Worm (Caenorhabditis elegans): ENCODE measurements around the gene srg-15.
A peak's percentile ranks its signal among the peaks of the same experiment; 100 is the strongest.

The srg-15 gene

DNA sequence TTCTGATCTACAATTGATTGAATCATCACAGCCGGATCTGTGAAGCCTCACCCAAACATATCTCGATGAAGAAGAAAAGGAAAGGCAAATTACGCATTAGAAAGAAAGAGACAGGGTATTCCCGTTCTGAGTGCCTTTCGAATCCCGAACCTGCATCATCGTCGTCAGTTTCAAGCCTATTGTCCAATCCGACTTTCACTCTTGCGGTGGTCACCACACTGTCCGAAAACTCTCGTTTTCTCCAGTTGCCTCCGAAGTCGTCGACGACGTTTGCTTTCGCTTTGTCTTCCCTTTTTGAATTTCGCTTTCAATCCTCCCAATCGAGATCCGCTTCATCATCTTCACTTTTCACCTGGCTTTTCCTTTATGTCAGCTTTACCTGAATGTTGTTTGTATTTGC lies 38.9 kb upstream of the srg-15 start:
- no peak for TF ChIP-seq Y55F3AM.14 (GFP tag; optimal IDR thresholded peaks at IDR 0.05)
- no peak for TF ChIP-seq nhr-12 (tag; optimal IDR thresholded peaks at IDR 0.05)
- TF ChIP-seq blmp-1 (tag; optimal IDR thresholded peaks at IDR 0.05; ENCODE audit: insufficient read depth), result peak; percentile 98

DNA sequence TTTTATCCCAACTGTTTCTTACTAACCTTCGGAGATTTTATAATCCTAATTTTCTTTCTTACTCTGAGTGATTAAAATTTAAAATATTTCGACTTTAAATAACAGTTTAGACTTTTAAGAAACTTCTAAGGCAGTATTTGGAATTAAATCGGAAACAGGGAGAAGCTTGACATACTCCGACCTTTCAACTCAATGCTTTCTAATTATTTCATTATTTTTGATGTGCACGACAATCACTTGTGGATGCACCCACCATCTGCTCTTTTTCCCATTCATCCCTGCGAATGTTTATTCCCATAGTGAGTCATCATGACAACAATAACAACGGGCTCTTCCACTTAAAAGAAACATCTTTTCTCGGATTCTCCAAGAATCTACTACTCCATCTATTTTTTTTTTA lies 38.4 kb upstream of the srg-15 start:
- TF ChIP-seq nhr-12 (tag; optimal IDR thresholded peaks at IDR 0.05) (no peak), lin-39 (tag; optimal IDR thresholded peaks at IDR 0.05) (no peak), crh-2 (tag; optimal IDR thresholded peaks at IDR 0.05) (no peak), mab-5 (tag; optimal IDR thresholded peaks at IDR 0.05) (no peak), unc-62 (GFP tag; optimal IDR thresholded peaks at IDR 0.05) (no peak), sma-3 (GFP tag; optimal IDR thresholded peaks at IDR 0.05) (no peak), ZK546.5 (tag; optimal IDR thresholded peaks at IDR 0.05) (no peak), fos-1 (tag; optimal IDR thresholded peaks at IDR 0.05) (no peak), nhr-21 (tag; optimal IDR thresholded peaks at IDR 0.05) (no peak), unc-39 (tag; optimal IDR thresholded peaks at IDR 0.05) (no peak), Y55F3AM.14 (GFP tag; optimal IDR thresholded peaks at IDR 0.05) (no peak), ztf-4 (tag; optimal IDR thresholded peaks at IDR 0.05) (no peak), ztf-11 (tag; optimal IDR thresholded peaks at IDR 0.05) (no peak), ztf-1 (GFP tag; conservative IDR thresholded peaks at IDR 0.05) (no peak), lin-13 (GFP tag; optimal IDR thresholded peaks at IDR 0.05) (no peak), aly-2 (tag; optimal IDR thresholded peaks at IDR 0.05) (no peak), R02D3.7 (tag; optimal IDR thresholded peaks at IDR 0.05) (no peak), zag-1 (tag; optimal IDR thresholded peaks at IDR 0.05) (no peak), mdl-1 (tag; optimal IDR thresholded peaks at IDR 0.05) (no peak)

DNA sequence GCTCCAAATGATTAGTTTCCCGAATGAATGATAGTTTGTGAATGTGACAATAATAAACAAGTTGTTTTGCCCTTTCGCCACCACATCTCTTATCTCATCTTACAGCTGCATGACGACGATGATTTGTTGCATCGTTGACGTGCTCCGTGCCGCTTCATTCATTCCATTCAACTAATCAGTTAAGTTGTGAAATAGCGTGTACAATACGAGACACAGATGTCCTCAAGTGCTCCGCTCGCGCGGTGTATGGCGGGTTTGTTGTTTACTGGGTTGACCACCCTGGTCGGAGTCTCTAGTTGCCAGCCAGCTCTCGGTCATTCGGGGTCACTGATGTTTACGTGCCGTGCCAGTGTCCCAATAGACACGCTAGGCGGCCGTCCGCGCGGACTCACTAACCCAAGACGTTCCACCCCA lies 37.7 kb upstream of the srg-15 start:
- TF ChIP-seq nhr-129 (tag; optimal IDR thresholded peaks at IDR 0.05), result no peak
- TF ChIP-seq lin-39 (tag; optimal IDR thresholded peaks at IDR 0.05), result no peak

DNA sequence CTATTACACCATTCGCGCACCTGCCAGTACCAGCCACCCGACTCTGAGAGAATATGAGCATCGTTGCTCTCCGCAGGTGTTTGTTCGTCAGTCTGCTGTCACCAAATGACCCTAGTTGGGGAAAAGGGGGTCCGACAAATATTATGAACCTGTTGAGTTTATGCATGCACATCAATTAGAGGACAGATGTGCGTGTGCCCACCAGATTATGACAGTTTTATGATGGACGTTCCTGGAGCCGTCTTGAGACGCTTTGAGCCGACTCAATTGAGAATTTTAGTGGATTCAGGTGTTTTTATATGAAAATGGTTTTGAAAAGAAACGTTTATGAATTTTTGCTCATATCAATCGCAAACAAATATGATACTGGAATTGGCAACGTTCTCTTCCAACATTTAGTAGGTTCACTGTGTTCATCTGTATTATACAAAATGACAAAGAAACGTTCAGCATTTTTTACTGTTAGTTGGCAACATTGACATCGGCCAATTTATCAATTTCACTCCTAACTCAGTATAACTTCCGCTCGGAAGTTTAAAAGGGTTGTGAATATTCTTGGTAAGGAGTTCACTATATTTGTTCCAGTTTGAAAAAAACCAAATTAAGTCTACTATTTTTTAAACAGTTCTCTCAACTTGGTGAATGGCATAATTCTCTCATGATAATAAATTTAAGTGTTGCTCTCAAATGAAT lies 37.2 kb upstream of the srg-15 start:
- peak; percentile 48 for TF ChIP-seq F13H6.1 (tag; optimal IDR thresholded peaks at IDR 0.05)
- peak; percentile 75 for TF ChIP-seq nhr-129 (tag; optimal IDR thresholded peaks at IDR 0.05)
- TF ChIP-seq R02D3.7 (tag; optimal IDR thresholded peaks at IDR 0.05), result no peak
- TF ChIP-seq unc-62 (GFP tag; optimal IDR thresholded peaks at IDR 0.05), result no peak
- no peak for TF ChIP-seq ceh-16 (tag; optimal IDR thresholded peaks at IDR 0.05)
- TF ChIP-seq zag-1 (tag; optimal IDR thresholded peaks at IDR 0.05), result no peak
- no peak for TF ChIP-seq mab-5 (tag; optimal IDR thresholded peaks at IDR 0.05)
- no peak for TF ChIP-seq nhr-10 (tag; optimal IDR thresholded peaks at IDR 0.05)
- TF ChIP-seq sem-4 (tag; optimal IDR thresholded peaks at IDR 0.05), result peak; percentile 76
- 0 out of 2 replicates have a peak, but pooled peaks have one; percentile 85 for TF ChIP-seq ztf-1 (GFP tag; conservative IDR thresholded peaks at IDR 0.05)
- TF ChIP-seq lsy-2 (tag; optimal IDR thresholded peaks at IDR 0.05), result peak in 1 of 2 experiments; percentile 55
- TF ChIP-seq nhr-237 (tag; optimal IDR thresholded peaks at IDR 0.05), result no peak
- TF ChIP-seq skn-1 (tag; optimal IDR thresholded peaks at IDR 0.05), result no peak
- no peak for TF ChIP-seq ztf-11 (tag; optimal IDR thresholded peaks at IDR 0.05)
- TF ChIP-seq elt-1 (tag; optimal IDR thresholded peaks at IDR 0.05), result no peak
- no peak for TF ChIP-seq mdl-1 (tag; optimal IDR thresholded peaks at IDR 0.05)
- no peak for TF ChIP-seq egl-27 (tag; optimal IDR thresholded peaks at IDR 0.05)
- no peak for TF ChIP-seq nhr-12 (tag; optimal IDR thresholded peaks at IDR 0.05)
- no peak for TF ChIP-seq fos-1 (tag; optimal IDR thresholded peaks at IDR 0.05)
- TF ChIP-seq nhr-77 (tag; optimal IDR thresholded peaks at IDR 0.05), result no peak
- no peak for TF ChIP-seq Y55F3AM.14 (GFP tag; optimal IDR thresholded peaks at IDR 0.05)
- TF ChIP-seq nhr-11 (tag; optimal IDR thresholded peaks at IDR 0.05), result no peak
- peak; percentile 69 for TF ChIP-seq sma-3 (GFP tag; optimal IDR thresholded peaks at IDR 0.05)
- TF ChIP-seq peb-1 (tag; optimal IDR thresholded peaks at IDR 0.05), result no peak
- TF ChIP-seq blmp-1 (tag; optimal IDR thresholded peaks at IDR 0.05; ENCODE audit: insufficient read depth), result no peak
- TF ChIP-seq crh-2 (tag; optimal IDR thresholded peaks at IDR 0.05), result peak; percentile 17
- no peak for TF ChIP-seq elt-3 (tag; optimal IDR thresholded peaks at IDR 0.05)
- no peak for TF ChIP-seq gmeb-1 (tag; optimal IDR thresholded peaks at IDR 0.05)
- TF ChIP-seq aly-2 (tag; optimal IDR thresholded peaks at IDR 0.05), result no peak
- TF ChIP-seq ztf-4 (tag; optimal IDR thresholded peaks at IDR 0.05), result peak; percentile 93
- TF ChIP-seq nhr-25 (tag; optimal IDR thresholded peaks at IDR 0.05), result peak; percentile 97
- no peak for TF ChIP-seq ZK546.5 (tag; optimal IDR thresholded peaks at IDR 0.05)
- peak; percentile 1 for TF ChIP-seq nhr-6 (tag; optimal IDR thresholded peaks at IDR 0.05)
- TF ChIP-seq lin-11 (tag; optimal IDR thresholded peaks at IDR 0.05), result peak; percentile 23
- TF ChIP-seq ceh-82 (tag; optimal IDR thresholded peaks at IDR 0.05), result no peak
- TF ChIP-seq alr-1 (tag; optimal IDR thresholded peaks at IDR 0.05), result no peak
- peak; percentile 51 for TF ChIP-seq lin-13 (GFP tag; optimal IDR thresholded peaks at IDR 0.05)
- TF ChIP-seq unc-55 (GFP tag; optimal IDR thresholded peaks at IDR 0.05), result no peak
- no peak for TF ChIP-seq lin-39 (tag; optimal IDR thresholded peaks at IDR 0.05)
- TF ChIP-seq ama-1 (optimal IDR thresholded peaks at IDR 0.05), result peak; percentile 96
- no peak for TF ChIP-seq unc-39 (tag; optimal IDR thresholded peaks at IDR 0.05)
- TF ChIP-seq nhr-21 (tag; optimal IDR thresholded peaks at IDR 0.05), result peak; percentile 82
- no peak for TF ChIP-seq nhr-23 (tag; optimal IDR thresholded peaks at IDR 0.05)
- no peak for TF ChIP-seq mbf-1 (tag; optimal IDR thresholded peaks at IDR 0.05)
